Fruit fly (Drosophila melanogaster) whole organism, pupa: ENCODE data around the gene CG6028.

ENCODE experiments used
- CG10348 ChIP-seq: fragments of 200-800 bp; sonication (Bioruptor generic); IDR thresholded peaks from 2 replicates; pipeline ENCODE4 v1.3.6; 2022; ENCODE audit warnings: missing biosample characterization, missing genetic modification characterization
- CG12605 ChIP-seq: fragments of 200-800 bp; sonication (Bioruptor generic); IDR thresholded peaks from 2 replicates; pipeline ENCODE4 v1.3.6; 2022; ENCODE audit warnings: missing biosample characterization, missing genetic modification characterization
- CG13204 ChIP-seq: fragments of 200-800 bp; sonication (Bioruptor generic); optimal IDR thresholded peaks from 2 replicates; lab custom pipeline; 2018; ENCODE audit warnings: missing biosample characterization, mild to moderate bottlenecking, missing genetic modification characterization, moderate library complexity
- CG15710 ChIP-seq: fragments of 200-800 bp; sonication (Bioruptor generic); optimal IDR thresholded peaks from 2 replicates; lab custom pipeline; 2018; ENCODE audit warnings: missing biosample characterization, mild to moderate bottlenecking, missing genetic modification characterization, moderate library complexity
- CG34367 ChIP-seq: fragments of 200-800 bp; sonication (Bioruptor generic); optimal IDR thresholded peaks from 2 replicates; lab custom pipeline; 2018; ENCODE audit warnings: missing biosample characterization, mild to moderate bottlenecking, missing genetic modification characterization
- CG4496 ChIP-seq: fragments of 200-800 bp; sonication (Bioruptor generic); IDR thresholded peaks from 3 replicates; pipeline ENCODE4 v1.3.6; 2022; ENCODE audit warnings: missing biosample characterization, missing genetic modification characterization
- CG8159 ChIP-seq: fragments of 200-800 bp; sonication (Bioruptor generic); optimal IDR thresholded peaks from 3 replicates; lab custom pipeline; 2018; ENCODE audit warnings: missing biosample characterization, mild to moderate bottlenecking, missing genetic modification characterization, moderate library complexity
- CG9948 ChIP-seq: fragments of 200-800 bp; sonication (Bioruptor generic); optimal IDR thresholded peaks from 2 replicates; lab custom pipeline; 2018; ENCODE audit warnings: missing biosample characterization, mild to moderate bottlenecking, missing genetic modification characterization, moderate library complexity
- EcR ChIP-seq: fragments of 200-800 bp; sonication (Bioruptor generic); optimal IDR thresholded peaks from 3 replicates; lab custom pipeline; 2019; ENCODE audit warnings: missing biosample characterization, missing genetic modification characterization, mild to moderate bottlenecking, moderate library complexity, missing genetic modification reagents
- Pif1A ChIP-seq: fragments of 200-800 bp; sonication (Bioruptor generic); optimal IDR thresholded peaks from 3 replicates; lab custom pipeline; 2016; ENCODE audit warnings: missing biosample characterization, missing genetic modification characterization
- Pif1B ChIP-seq: fragments of 200-800 bp; sonication (Bioruptor generic); optimal IDR thresholded peaks from 3 replicates; lab custom pipeline; 2016; ENCODE audit warnings: missing biosample characterization, missing genetic modification characterization
- fd96Ca ChIP-seq: fragments of 200-800 bp; sonication (Bioruptor generic); IDR thresholded peaks from 3 replicates; pipeline ENCODE4 v1.3.6; 2022; ENCODE audit warnings: missing biosample characterization, missing genetic modification characterization
- rn ChIP-seq: fragments of 200-800 bp; sonication (Bioruptor generic); IDR thresholded peaks from 2 replicates; pipeline ENCODE4 v1.3.6; 2022; ENCODE audit warnings: missing biosample characterization, missing genetic modification characterization

DNA sequence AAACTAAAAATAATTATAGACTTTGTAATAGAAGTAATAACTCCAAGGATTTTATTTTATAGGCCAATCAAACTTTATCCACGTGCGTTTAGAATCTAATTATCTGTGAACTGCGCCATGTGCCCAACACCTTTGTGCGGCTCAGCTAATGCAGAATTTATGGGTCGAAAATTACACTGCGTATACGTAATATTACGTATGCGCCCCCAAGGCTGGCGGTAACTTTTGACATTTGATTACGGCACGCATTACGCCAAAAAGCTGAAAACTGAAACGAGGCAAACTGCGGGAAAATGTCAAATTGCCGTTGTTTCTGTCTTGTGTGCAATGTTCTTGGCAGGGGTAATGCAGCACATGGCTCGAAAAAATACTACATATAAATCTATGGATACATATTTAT, 33.7 kb downstream of the CG6028 start:
- TF ChIP-seq CG8159 (tag; lab: Kevin White, UChicago) (no peak), CG15710 (no peak), fd96Ca (no peak), Pif1B (no peak), EcR (no peak), Pif1A (GFP tag; lab: Kevin White, UChicago) (no peak), rn (no peak), CG10348 (GFP tag; lab: Robert Waterston, UW) (no peak), CG4496 (GFP tag; lab: Robert Waterston, UW) (no peak), CG9948 (no peak), CG12605 (GFP tag; lab: Robert Waterston, UW) (no peak), CG13204 (GFP tag; lab: Kevin White, UChicago) (no peak), CG34367 (tag; lab: Kevin White, UChicago) (no peak)
